Fruit fly (Drosophila melanogaster) whole organism, embryonic: ENCODE data around the gene ArfGAP1.
A peak's percentile ranks its signal among the peaks of the same experiment; 100 is the strongest.

Experiments used
- ATbp ChIP-seq: fragments of 200-800 bp; sonication (Bioruptor generic); optimal IDR thresholded peaks from 2 replicates; lab custom pipeline; 2017; ENCODE audit warnings: missing biosample characterization, mild to moderate bottlenecking, missing genetic modification characterization, missing genetic modification reagents
- Aef1 ChIP-seq: fragments of 200-800 bp; sonication (Bioruptor generic); IDR thresholded peaks from 3 replicates; pipeline ENCODE4 v1.3.6; 2022; ENCODE audit warnings: missing biosample characterization, missing genetic modification characterization
- Asciz ChIP-seq: fragments of 200-800 bp; sonication (Bioruptor generic); optimal IDR thresholded peaks from 2 replicates; lab custom pipeline; 2017; ENCODE audit warnings: missing biosample characterization, mild to moderate bottlenecking, missing genetic modification characterization, missing genetic modification reagents
- Atf3 ChIP-seq: fragments of 200-800 bp; sonication (Bioruptor generic); optimal IDR thresholded peaks from 3 replicates; lab custom pipeline; 2016; ENCODE audit warnings: missing biosample characterization, missing genetic modification characterization
- CG10543 ChIP-seq: fragments of 200-800 bp; sonication (Bioruptor generic); optimal IDR thresholded peaks from 3 replicates; lab custom pipeline; 2017; ENCODE audit warnings: missing biosample characterization, mild to moderate bottlenecking, missing genetic modification characterization, moderate library complexity
- CG12071 ChIP-seq: fragments of 200-800 bp; sonication (Bioruptor generic); optimal IDR thresholded peaks from 3 replicates; lab custom pipeline; 2018; ENCODE audit warnings: missing biosample characterization, mild to moderate bottlenecking, missing genetic modification characterization
- CG12236 ChIP-seq: fragments of 200-800 bp; sonication (Bioruptor generic); optimal IDR thresholded peaks from 2 replicates; lab custom pipeline; 2016; ENCODE audit warnings: missing biosample characterization, missing genetic modification characterization
- CG13296 ChIP-seq: fragments of 200-800 bp; sonication (Bioruptor generic); optimal IDR thresholded peaks from 3 replicates; lab custom pipeline; 2018; ENCODE audit warnings: missing biosample characterization, mild to moderate bottlenecking, missing genetic modification characterization
- CG14050 ChIP-seq: fragments of 200-800 bp; sonication (Bioruptor generic); IDR thresholded peaks from 3 replicates; pipeline ENCODE4 v1.3.6; 2022; ENCODE audit warnings: missing biosample characterization, missing genetic modification characterization
- CG1602 ChIP-seq: fragments of 200-800 bp; sonication (Bioruptor generic); optimal IDR thresholded peaks from 3 replicates; lab custom pipeline; 2016; ENCODE audit warnings: missing biosample characterization, missing genetic modification characterization
- CG1603 ChIP-seq: fragments of 200-800 bp; sonication (Bioruptor generic); optimal IDR thresholded peaks from 2 replicates; lab custom pipeline; 2019; ENCODE audit warnings: missing biosample characterization, mild to moderate bottlenecking, missing genetic modification characterization, moderate library complexity
- CG2712 ChIP-seq: fragments of 200-800 bp; optimal IDR thresholded peaks from 3 replicates; lab custom pipeline; 2019; ENCODE audit warnings: missing biosample characterization, mild to moderate bottlenecking, missing genetic modification characterization, moderate library complexity
- CG31365 ChIP-seq: fragments of 200-800 bp; sonication (Bioruptor generic); optimal IDR thresholded peaks from 2 replicates; lab custom pipeline; 2018; ENCODE audit warnings: missing biosample characterization, mild to moderate bottlenecking, missing genetic modification characterization
- CG3281 ChIP-seq: fragments of 200-800 bp; sonication (Bioruptor generic); optimal IDR thresholded peaks from 3 replicates; lab custom pipeline; 2017; ENCODE audit warnings: missing biosample characterization, mild to moderate bottlenecking, missing genetic modification characterization
- CG33557 ChIP-seq: fragments of 200-800 bp; sonication (Bioruptor generic); optimal IDR thresholded peaks from 2 replicates; lab custom pipeline; 2019; ENCODE audit warnings: missing biosample characterization, mild to moderate bottlenecking, missing genetic modification characterization, moderate library complexity
- CG34422 ChIP-seq: fragments of 200-800 bp; sonication (Bioruptor generic); IDR thresholded peaks from 3 replicates; pipeline ENCODE4 v1.3.6; 2022; ENCODE audit warnings: missing biosample characterization, missing genetic modification characterization
- CG4730 ChIP-seq: fragments of 200-800 bp; sonication (Bioruptor generic); IDR thresholded peaks from 2 replicates; pipeline ENCODE4 v1.3.6; 2022; ENCODE audit warnings: missing biosample characterization, missing genetic modification characterization
- CG4820 ChIP-seq: fragments of 200-800 bp; sonication (Bioruptor generic); optimal IDR thresholded peaks from 3 replicates; lab custom pipeline; 2016; ENCODE audit warnings: missing biosample characterization, missing genetic modification characterization
- CG6765 ChIP-seq: fragments of 200-800 bp; sonication (Bioruptor generic); optimal IDR thresholded peaks from 3 replicates; lab custom pipeline; 2017; ENCODE audit warnings: missing biosample characterization, mild to moderate bottlenecking, missing genetic modification characterization
- CG7372 ChIP-seq: fragments of 200-800 bp; sonication (Bioruptor generic); IDR thresholded peaks from 2 replicates; pipeline ENCODE4 v1.3.6; 2022; ENCODE audit warnings: missing biosample characterization, missing genetic modification characterization
- CG7987 ChIP-seq: fragments of 200-800 bp; sonication (Bioruptor generic); optimal IDR thresholded peaks from 2 replicates; lab custom pipeline; 2018; ENCODE audit warnings: missing biosample characterization, mild to moderate bottlenecking, missing genetic modification characterization, moderate library complexity
- CG8290 ChIP-seq, 3 experiments: fragments of 200-800 bp; sonication (Bioruptor generic); optimal IDR thresholded peaks; 2 replicates each; lab custom pipeline; 2016 to 2019; ENCODE audit warnings: missing biosample characterization in 3 of 3, missing genetic modification characterization in 3 of 3, mild to moderate bottlenecking in 2 of 3, moderate library complexity in 1 of 3
- CG8765 ChIP-seq: fragments of 200-800 bp; sonication (Bioruptor generic); IDR thresholded peaks from 2 replicates; pipeline ENCODE4 v1.3.6; 2022; ENCODE audit warnings: missing biosample characterization, missing genetic modification characterization
- CG9727 ChIP-seq: fragments of 200-800 bp; sonication (Bioruptor generic); optimal IDR thresholded peaks from 3 replicates; lab custom pipeline; 2017; ENCODE audit warnings: missing biosample characterization, mild to moderate bottlenecking, missing genetic modification characterization
- CG9817 ChIP-seq: fragments of 200-800 bp; sonication (Bioruptor generic); optimal IDR thresholded peaks from 2 replicates; lab custom pipeline; 2018; ENCODE audit warnings: missing biosample characterization, mild to moderate bottlenecking, missing genetic modification characterization, moderate library complexity
- Dad ChIP-seq: fragments of 200-800 bp; sonication (Bioruptor generic); optimal IDR thresholded peaks from 3 replicates; lab custom pipeline; 2016; ENCODE audit warnings: missing biosample characterization, missing genetic modification characterization
- Fer2 ChIP-seq: fragments of 200-800 bp; sonication (Bioruptor generic); optimal IDR thresholded peaks from 2 replicates; lab custom pipeline; 2018; ENCODE audit warnings: missing biosample characterization, mild to moderate bottlenecking, missing genetic modification characterization, moderate library complexity
- Lim3 ChIP-seq: fragments of 200-800 bp; sonication (Bioruptor generic); IDR thresholded peaks from 2 replicates; pipeline ENCODE4 v1.3.6; 2022; ENCODE audit warnings: missing biosample characterization, missing genetic modification characterization
- Lpt ChIP-seq: fragments of >200 bp; optimal IDR thresholded peaks from 2 replicates; lab custom pipeline; 2018; ENCODE audit warnings: missing biosample characterization, missing genetic modification characterization
- Mad ChIP-seq: fragments of 200-800 bp; sonication (Bioruptor generic); optimal IDR thresholded peaks from 2 replicates; lab custom pipeline; 2016; ENCODE audit warnings: missing biosample characterization, missing genetic modification characterization
- Med ChIP-seq: fragments of 200-800 bp; sonication (Bioruptor generic); peaks from one replicate; lab custom pipeline; 2016; ENCODE audit warnings: missing biosample characterization, missing genetic modification characterization, mild to moderate bottlenecking, inconsistent platforms, moderate library complexity
- Oaz ChIP-seq: fragments of 200-800 bp; sonication (Bioruptor generic); IDR thresholded peaks from 2 replicates; pipeline ENCODE4 v1.3.6; 2022; ENCODE audit warnings: missing biosample characterization, missing genetic modification characterization
- Oli ChIP-seq: fragments of 200-800 bp; sonication (Bioruptor generic); optimal IDR thresholded peaks from 2 replicates; lab custom pipeline; 2018; ENCODE audit warnings: missing biosample characterization, mild to moderate bottlenecking, missing genetic modification characterization, moderate library complexity
- PHDP ChIP-seq: fragments of 200-800 bp; sonication (Bioruptor generic); optimal IDR thresholded peaks from 3 replicates; lab custom pipeline; 2018; ENCODE audit warnings: missing biosample characterization, mild to moderate bottlenecking, missing genetic modification characterization, moderate library complexity
- Sry-δ ChIP-seq: fragments of 200-800 bp; sonication (Bioruptor generic); optimal IDR thresholded peaks from 2 replicates; lab custom pipeline; 2016; ENCODE audit warnings: missing biosample characterization, missing genetic modification characterization
- Vsx1 ChIP-seq: fragments of 200-800 bp; sonication (Bioruptor generic); optimal IDR thresholded peaks from 2 replicates; lab custom pipeline; 2017; ENCODE audit warnings: missing biosample characterization, mild to moderate bottlenecking, missing genetic modification characterization, missing genetic modification reagents
- bsh ChIP-seq, 2 experiments: fragments of 200-800 bp; sonication (Bioruptor generic); optimal IDR thresholded peaks; 2 replicates each; lab custom pipeline; 2017 to 2018; ENCODE audit warnings: mild to moderate bottlenecking in 2 of 2, missing biosample characterization in 2 of 2, missing genetic modification characterization in 2 of 2, moderate library complexity in 1 of 2
- dm ChIP-seq: fragments of 200-800 bp; sonication (Bioruptor generic); optimal IDR thresholded peaks from 3 replicates; lab custom pipeline; 2016; ENCODE audit warnings: missing biosample characterization, missing genetic modification characterization
- eve ChIP-seq, 2 experiments: fragments of >200 bp; optimal IDR thresholded peaks; 2 replicates each; lab custom pipeline; 2017; ENCODE audit warnings: missing biosample characterization in 2 of 2, missing genetic modification characterization in 2 of 2
- exex ChIP-seq: fragments of 200-800 bp; sonication (Bioruptor generic); optimal IDR thresholded peaks from 4 replicates; lab custom pipeline; 2018; ENCODE audit warnings: missing biosample characterization, mild to moderate bottlenecking, missing genetic modification characterization, moderate library complexity
- gro ChIP-seq: fragments of 200-800 bp; sonication (Bioruptor generic); optimal IDR thresholded peaks from 2 replicates; lab custom pipeline; 2016; ENCODE audit warnings: missing biosample characterization, missing genetic modification characterization
- her ChIP-seq: fragments of 200-800 bp; sonication (Bioruptor generic); optimal IDR thresholded peaks from 2 replicates; lab custom pipeline; 2016; ENCODE audit warnings: missing biosample characterization, missing genetic modification characterization
- lab ChIP-seq: fragments of 200-800 bp; sonication (Bioruptor generic); optimal IDR thresholded peaks from 3 replicates; lab custom pipeline; 2017; ENCODE audit warnings: missing biosample characterization, missing genetic modification characterization, mild to moderate bottlenecking, moderate library complexity, missing genetic modification reagents
- lov ChIP-seq, 2 experiments: fragments of 200-800 bp in 1 of 2; fragments of >200 bp in 1 of 2; sonication (Bioruptor generic) in 1 of 2; IDR thresholded peaks in 1 of 2; optimal IDR thresholded peaks in 1 of 2; 2 replicates in 1 of 2; 3 replicates in 1 of 2; pipeline versions ENCODE4 v1.3.6 to Lab custom; 2017 to 2022; ENCODE audit warnings: missing biosample characterization in 1 of 2, missing genetic modification characterization in 1 of 2
- peb ChIP-seq: fragments of 200-800 bp; sonication (Bioruptor generic); IDR thresholded peaks from 2 replicates; pipeline ENCODE4 v1.3.6; 2022; ENCODE audit warnings: missing biosample characterization, missing genetic modification characterization
- pros ChIP-seq: fragments of 200-800 bp; sonication (Bioruptor generic); optimal IDR thresholded peaks from 3 replicates; lab custom pipeline; 2019; ENCODE audit warnings: missing biosample characterization, mild to moderate bottlenecking, missing genetic modification characterization, moderate library complexity
- slbo ChIP-seq: fragments of 200-800 bp; sonication (Bioruptor generic); IDR thresholded peaks from 2 replicates; pipeline ENCODE4 v1.3.6; 2022; ENCODE audit warnings: missing biosample characterization, missing genetic modification characterization
- so ChIP-seq: fragments of 200-800 bp; sonication (Bioruptor generic); IDR thresholded peaks from 3 replicates; pipeline ENCODE4 v1.3.6; 2022; ENCODE audit warnings: missing biosample characterization, missing genetic modification characterization
- sqz ChIP-seq: fragments of 200-800 bp; sonication (Bioruptor generic); optimal IDR thresholded peaks from 3 replicates; lab custom pipeline; 2018; ENCODE audit warnings: missing biosample characterization, mild to moderate bottlenecking, missing genetic modification characterization
- vnd ChIP-seq: fragments of 200-800 bp; sonication (Bioruptor generic); IDR thresholded peaks from 3 replicates; pipeline ENCODE4 v1.3.6; 2022; ENCODE audit warnings: missing biosample characterization, missing genetic modification characterization; ENCODE audit not compliant: partially characterized antibody
- wek ChIP-seq: fragments of 200-800 bp; sonication (Bioruptor generic); optimal IDR thresholded peaks from 3 replicates; lab custom pipeline; 2018; ENCODE audit warnings: missing biosample characterization, mild to moderate bottlenecking, missing genetic modification characterization, moderate library complexity

Gene ArfGAP1

DNA sequence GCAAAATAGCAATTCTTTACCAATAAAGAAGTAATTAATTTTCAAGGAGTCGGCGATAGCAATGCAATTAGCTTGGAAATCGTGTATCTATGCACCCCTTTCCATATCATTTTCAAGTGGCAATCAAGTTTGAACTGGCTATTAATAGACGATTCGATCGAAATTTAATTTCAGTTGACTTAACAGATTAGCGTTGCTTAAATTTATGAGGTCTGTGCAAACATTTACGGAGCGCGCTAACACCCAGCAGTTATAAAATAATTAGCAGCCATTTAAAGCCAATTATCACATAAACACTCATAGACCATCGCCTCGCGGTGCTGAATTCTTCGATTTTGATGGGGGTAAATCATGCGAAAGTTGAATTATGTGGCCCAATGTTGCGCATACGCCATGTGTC lies 24.6 kb downstream of the ArfGAP1 start:
- peak; percentile 37 for TF ChIP-seq PHDP (tag; lab: Kevin White, UChicago)
- peak; percentile 19 for TF ChIP-seq lab
- TF ChIP-seq CG6765 (GFP tag; lab: Kevin White, UChicago): no peak
- TF ChIP-seq Mad (GFP tag; lab: Kevin White, UChicago): no peak
- TF ChIP-seq wek (GFP tag; lab: Kevin White, UChicago): peak; percentile 43
- TF ChIP-seq CG34422 (GFP tag; lab: Robert Waterston, UW): no peak
- peak; percentile 30 for TF ChIP-seq ATbp (GFP tag; lab: Kevin White, UChicago)
- TF ChIP-seq Med (GFP tag; lab: Kevin White, UChicago): peak; percentile 63
- TF ChIP-seq CG31365 (tag; lab: Kevin White, UChicago): peak; percentile 13
- TF ChIP-seq CG3281 (GFP tag; lab: Kevin White, UChicago): peak; percentile 9
- peak; percentile 37 for TF ChIP-seq CG7987
- no peak for TF ChIP-seq vnd (GFP tag; lab: Robert Waterston, UW)
- no peak for TF ChIP-seq Lpt
- peak; percentile 66 for TF ChIP-seq Vsx1
- TF ChIP-seq gro (GFP tag; lab: Kevin White, UChicago): peak; percentile 26
- TF ChIP-seq bsh (GFP tag; optimal IDR thresholded peaks at IDR 0.05; lab: Kevin White, UChicago): no peak
- TF ChIP-seq CG12071 (GFP tag; lab: Kevin White, UChicago): peak; percentile 43
- no peak for TF ChIP-seq CG2712 (tag; lab: Kevin White, UChicago)
- TF ChIP-seq Sry-δ (GFP tag; lab: Kevin White, UChicago): no peak
- no peak for TF ChIP-seq Aef1 (GFP tag; lab: Robert Waterston, UW)
- peak; percentile 80 for TF ChIP-seq exex (tag; lab: Kevin White, UChicago)
- peak; percentile 4 for TF ChIP-seq CG10543 (GFP tag; lab: Kevin White, UChicago)
- no peak for TF ChIP-seq Dad (GFP tag; lab: Kevin White, UChicago)
- no peak for TF ChIP-seq CG1603 (tag; lab: Kevin White, UChicago)
- no peak for TF ChIP-seq CG12236 (GFP tag; lab: Kevin White, UChicago)
- TF ChIP-seq CG33557 (GFP tag; lab: Kevin White, UChicago): no peak
- TF ChIP-seq Atf3 (GFP tag; lab: Kevin White, UChicago): no peak
- peak; percentile 17 for TF ChIP-seq Asciz (GFP tag; lab: Kevin White, UChicago)
- TF ChIP-seq dm: no peak
- no peak for TF ChIP-seq CG4820 (GFP tag; lab: Kevin White, UChicago)
- TF ChIP-seq Oaz: no peak
- no peak for TF ChIP-seq Oli (tag; lab: Kevin White, UChicago)
- no peak for TF ChIP-seq CG8765 (GFP tag; lab: Robert Waterston, UW)
- TF ChIP-seq CG13296 (GFP tag; lab: Kevin White, UChicago): peak; percentile 18
- TF ChIP-seq eve (GFP tag; optimal IDR thresholded peaks at IDR 0.05; lab: Kevin White, UChicago): peak in 1 of 2 experiments; percentile 48
- no peak for TF ChIP-seq CG1602 (GFP tag; lab: Kevin White, UChicago)
- no peak for TF ChIP-seq Lim3 (GFP tag; lab: Robert Waterston, UW)
- TF ChIP-seq pros (GFP tag; lab: Kevin White, UChicago): no peak
- TF ChIP-seq slbo (GFP tag; lab: Robert Waterston, UW): no peak
- TF ChIP-seq CG14050: no peak

- 0 out of 3 replicates have a peak, but pooled peaks have one; percentile 18 for TF ChIP-seq so (GFP tag; lab: Robert Waterston, UW)
- TF ChIP-seq lov (optimal IDR thresholded peaks at IDR 0.05; lab: Kevin White, UChicago): no peak
- TF ChIP-seq lov (GFP tag; IDR thresholded peaks at IDR 0.05; lab: Robert Waterston, UW): 0 out of 3 replicates have a peak, but pooled peaks have one; percentile 26
- TF ChIP-seq CG9817: no peak
- TF ChIP-seq Fer2 (tag; lab: Kevin White, UChicago): no peak
- no peak for TF ChIP-seq her (GFP tag; lab: Kevin White, UChicago)
- no peak for TF ChIP-seq CG8290 (GFP tag; optimal IDR thresholded peaks at IDR 0.05; lab: Kevin White, UChicago)
- peak in 1 of 2 experiments; percentile 1 for TF ChIP-seq CG8290 (tag; optimal IDR thresholded peaks at IDR 0.05; lab: Kevin White, UChicago)
- peak; percentile 31 for TF ChIP-seq Med (GFP tag; lab: Kevin White, UChicago)
- TF ChIP-seq CG7372 (GFP tag; lab: Robert Waterston, UW): no peak
- TF ChIP-seq peb (GFP tag; lab: Robert Waterston, UW): no peak
- TF ChIP-seq CG4730: no peak
- peak; percentile 2 for TF ChIP-seq sqz (GFP tag; lab: Kevin White, UChicago)
- TF ChIP-seq CG9727: peak; percentile 5
- no peak for TF ChIP-seq Asciz (GFP tag; lab: Kevin White, UChicago)
These were observed 25.3 kb downstream of the ArfGAP1 start for dm6 chr3L:12392068-12392467.
